Worm (Caenorhabditis elegans): ENCODE measurements around the gene clec-210.
A peak's percentile ranks its signal among the peaks of the same experiment; 100 is the strongest.

Gene clec-210

DNA sequence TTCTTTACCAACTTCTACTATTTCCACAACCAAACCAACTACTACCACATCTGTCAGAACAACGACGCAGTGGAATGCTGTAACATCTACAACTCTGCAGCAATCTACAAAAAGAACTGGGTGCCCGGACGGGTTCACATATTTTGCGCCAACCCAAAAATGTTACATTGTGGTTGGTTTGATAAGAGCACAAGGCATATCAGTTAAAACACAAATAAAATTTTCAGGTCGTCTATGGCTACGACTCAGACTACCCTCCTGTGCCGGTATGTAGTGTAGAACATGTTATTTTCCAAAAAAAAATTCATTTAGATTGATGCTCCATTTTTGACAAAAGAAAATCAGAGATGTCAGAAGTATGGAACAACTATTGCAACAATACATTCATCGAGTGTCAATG, 1.0 kb downstream of the clec-210 start:
- TF ChIP-seq C06A6.2 (GFP tag; conservative IDR thresholded peaks at IDR 0.05) (no peak), unc-62 (GFP tag; optimal IDR thresholded peaks at IDR 0.05) (no peak), lsy-27 (tag; optimal IDR thresholded peaks at IDR 0.05; ENCODE audit: borderline replicate concordance, insufficient read depth) (no peak), lin-26 (GFP tag; IDR thresholded peaks at IDR 0.05) (no peak), hsf-1 (GFP tag; IDR thresholded peaks at IDR 0.05) (no peak), bed-2 (GFP tag; IDR thresholded peaks at IDR 0.05) (no peak), let-607 (tag; optimal IDR thresholded peaks at IDR 0.05) (no peak), zim-3 (tag; optimal IDR thresholded peaks at IDR 0.05) (no peak), ekl-4 (GFP tag; IDR thresholded peaks at IDR 0.05) (no peak), dox-1 (GFP tag; IDR thresholded peaks at IDR 0.05) (0 out of 2 replicates have a peak, but pooled peaks have one; percentile 34), F57C9.4 (tag; optimal IDR thresholded peaks at IDR 0.05) (no peak), rpc-1 (optimal IDR thresholded peaks at IDR 0.05) (no peak), rpc-1 (tag; optimal IDR thresholded peaks at IDR 0.05) (no peak), nhr-80 (tag; optimal IDR thresholded peaks at IDR 0.05) (peak; percentile 50), tbx-9 (tag; optimal IDR thresholded peaks at IDR 0.05; ENCODE audit: borderline replicate concordance) (no peak), nhr-27 (tag; optimal IDR thresholded peaks at IDR 0.05) (no peak), ztf-25 (GFP tag; IDR thresholded peaks at IDR 0.05) (no peak)

DNA sequence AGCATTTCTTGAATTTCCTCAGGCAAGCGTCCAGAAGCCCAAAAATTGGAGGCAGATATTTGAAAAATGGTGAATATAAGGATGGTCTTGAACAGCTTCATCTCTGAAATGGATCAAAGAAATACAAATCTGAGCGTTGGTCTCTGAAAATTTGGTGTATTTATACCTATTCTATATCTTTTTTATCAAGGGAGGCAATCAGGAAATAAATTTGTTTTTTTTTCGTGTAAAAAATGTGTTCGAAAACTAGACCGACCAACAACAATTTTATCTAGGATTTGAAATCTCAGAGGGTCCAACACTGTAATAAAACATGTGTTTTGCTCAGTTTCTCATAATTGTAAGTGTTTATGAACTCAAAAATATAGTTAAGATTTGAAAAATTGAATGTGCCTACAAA, 3.6 kb downstream of the clec-210 start, which contains the start of gene srt-56:
TSS of gene srt-56 (minus strand) at position 101 of the 400 bp plus-strand sequence.
- no peak for TF ChIP-seq hlh-26 (GFP tag; conservative IDR thresholded peaks at IDR 0.05)
- TF ChIP-seq tlf-1 (GFP tag; optimal IDR thresholded peaks at IDR 0.05) = no peak
- TF ChIP-seq rec-8 (tag; optimal IDR thresholded peaks at IDR 0.05) = no peak
- no peak for TF ChIP-seq hlh-12 (tag; optimal IDR thresholded peaks at IDR 0.05)
- TF ChIP-seq let-526 (GFP tag; IDR thresholded peaks at IDR 0.05) = no peak
- TF ChIP-seq F39B2.1 (GFP tag; IDR thresholded peaks at IDR 0.05) = no peak

DNA sequence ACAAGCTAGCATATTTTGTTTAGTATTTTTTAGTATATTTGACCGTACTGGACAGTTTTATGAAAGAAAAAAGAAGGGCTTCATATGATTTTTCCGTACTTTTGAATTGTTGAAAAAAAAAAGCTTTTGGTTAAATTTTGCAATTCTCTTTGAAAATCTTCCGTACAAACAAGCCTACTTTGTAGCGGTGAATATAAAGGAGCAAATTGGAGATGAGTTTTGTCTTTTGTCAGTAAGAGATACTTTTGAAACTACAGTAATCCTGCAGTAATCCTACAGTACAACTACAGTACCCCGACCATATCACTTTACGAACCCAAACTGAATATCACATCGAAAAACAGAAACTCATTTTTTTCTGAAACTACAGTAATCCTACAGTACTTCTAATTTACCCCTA, 4.2 kb downstream of the clec-210 start:
- TF ChIP-seq ceh-100 (GFP tag; IDR thresholded peaks at IDR 0.05) = no peak
- no peak for TF ChIP-seq C06A6.2 (GFP tag; conservative IDR thresholded peaks at IDR 0.05)
- TF ChIP-seq fkh-3 (tag; optimal IDR thresholded peaks at IDR 0.05) = no peak
- TF ChIP-seq lin-35 (GFP tag; optimal IDR thresholded peaks at IDR 0.05) = no peak
- no peak for TF ChIP-seq D2030.7 (GFP tag; IDR thresholded peaks at IDR 0.05)
- no peak for TF ChIP-seq nfya-2 (GFP tag; IDR thresholded peaks at IDR 0.05)
- no peak for TF ChIP-seq ceh-91 (GFP tag; IDR thresholded peaks at IDR 0.05)
- no peak for TF ChIP-seq ceh-40 (GFP tag; IDR thresholded peaks at IDR 0.05)
- no peak for TF ChIP-seq zim-3 (tag; optimal IDR thresholded peaks at IDR 0.05)
- no peak for TF ChIP-seq aptf-3 (GFP tag; IDR thresholded peaks at IDR 0.05)
- TF ChIP-seq F55B11.4 (tag; optimal IDR thresholded peaks at IDR 0.05; ENCODE audit: borderline replicate concordance, insufficient read depth) = no peak
- no peak for TF ChIP-seq him-1 (tag; optimal IDR thresholded peaks at IDR 0.05)
- no peak for TF ChIP-seq ekl-4 (GFP tag; IDR thresholded peaks at IDR 0.05)
- no peak for TF ChIP-seq F39B2.1 (GFP tag; IDR thresholded peaks at IDR 0.05)
- TF ChIP-seq lir-1 (GFP tag; conservative IDR thresholded peaks at IDR 0.05) = no peak
- no peak for TF ChIP-seq aptf-2 (GFP tag; conservative IDR thresholded peaks at IDR 0.05)

DNA sequence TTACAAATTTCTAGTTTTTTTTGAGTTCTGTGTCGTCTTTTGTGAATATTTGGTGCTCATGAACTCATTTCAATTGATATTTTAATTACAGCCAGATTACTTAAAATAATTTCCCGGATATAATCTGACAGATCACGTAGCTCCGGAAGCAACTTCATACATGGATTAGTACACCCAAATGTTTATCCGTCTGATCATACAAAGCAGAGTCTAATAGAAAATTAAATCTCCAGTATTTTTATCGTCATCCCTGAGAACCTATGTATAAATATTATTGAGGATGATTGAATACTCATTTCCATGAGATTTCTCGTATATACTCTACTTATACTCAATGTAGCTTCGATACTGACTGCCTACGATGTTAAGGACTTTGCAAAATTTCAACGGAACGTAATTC, 6.7 kb downstream of the clec-210 start, which contains the start of gene Y73C8C.12:
TSS of gene Y73C8C.12 (plus strand) at position 301 of the 400 bp plus-strand sequence.
- TF ChIP-seq Y53G8AR.9 (GFP tag; conservative IDR thresholded peaks at IDR 0.05) (no peak), rpc-1 (optimal IDR thresholded peaks at IDR 0.05) (no peak), rpc-1 (tag; optimal IDR thresholded peaks at IDR 0.05) (no peak), ztf-6 (GFP tag; IDR thresholded peaks at IDR 0.05) (no peak), bed-1 (GFP tag; IDR thresholded peaks at IDR 0.05) (no peak), nhr-120 (GFP tag; IDR thresholded peaks at IDR 0.05) (no peak), hmg-20 (GFP tag; IDR thresholded peaks at IDR 0.05) (no peak), Y56A3A.18 (GFP tag; IDR thresholded peaks at IDR 0.05) (no peak), attf-5 (GFP tag; optimal IDR thresholded peaks at IDR 0.05) (no peak)

Data from whole organism, young adult.